Fruit fly (Drosophila melanogaster) whole organism, adult: ENCODE results near the gene CG17202.
"Not testable (repeated sequence)": the region's sequence is repeated elsewhere in the genome, so short reads cannot be mapped to it uniquely, and the experiment has no call there.

Experiments
- CG11617 ChIP-seq: fragments of 200-800 bp; sonication (Bioruptor generic); optimal IDR thresholded peaks from 2 replicates; lab custom pipeline; 2017; ENCODE audit warnings: mild to moderate bottlenecking, missing biosample characterization, missing genetic modification reagents, missing genetic modification characterization
- CG12768 ChIP-seq: fragments of 200-800 bp; sonication (Bioruptor generic); optimal IDR thresholded peaks from 2 replicates; lab custom pipeline; 2017; ENCODE audit warnings: missing biosample characterization, missing genetic modification characterization, mild to moderate bottlenecking, moderate library complexity, missing genetic modification reagents
- CG1620 ChIP-seq: fragments of 200-800 bp; sonication (Bioruptor generic); optimal IDR thresholded peaks from 2 replicates; lab custom pipeline; 2016; ENCODE audit warnings: missing biosample characterization, missing genetic modification characterization
- CG33017 ChIP-seq: fragments of 200-800 bp; sonication (Bioruptor generic); optimal IDR thresholded peaks from 2 replicates; lab custom pipeline; 2018; ENCODE audit warnings: missing biosample characterization, mild to moderate bottlenecking, missing genetic modification characterization, moderate library complexity
- CG5204 ChIP-seq: fragments of 200-800 bp; sonication (Bioruptor generic); optimal IDR thresholded peaks from 2 replicates; lab custom pipeline; 2016; ENCODE audit warnings: missing biosample characterization, missing genetic modification characterization
- CG7101 ChIP-seq: fragments of 200-800 bp; sonication (Bioruptor generic); optimal IDR thresholded peaks from 2 replicates; lab custom pipeline; 2018; ENCODE audit warnings: missing biosample characterization, mild to moderate bottlenecking, missing genetic modification characterization, moderate library complexity
- Mnt ChIP-seq: fragments of 200-800 bp; sonication (Bioruptor generic); optimal IDR thresholded peaks from 2 replicates; lab custom pipeline; 2016; ENCODE audit warnings: missing biosample characterization, mild to moderate bottlenecking, missing genetic modification characterization
- bab1 ChIP-seq: fragments of 200-800 bp; sonication (Bioruptor generic); optimal IDR thresholded peaks from 3 replicates; lab custom pipeline; 2019; ENCODE audit warnings: missing biosample characterization, mild to moderate bottlenecking, missing genetic modification characterization, moderate library complexity
- cic ChIP-seq: fragments of 200-800 bp; sonication (Bioruptor generic); optimal IDR thresholded peaks from 2 replicates; lab custom pipeline; 2017; ENCODE audit warnings: missing biosample characterization, mild to moderate bottlenecking, missing genetic modification characterization, moderate library complexity
- kay ChIP-seq: fragments of 200-800 bp; sonication (Bioruptor generic); peaks from one replicate; lab custom pipeline; 2016; ENCODE audit warnings: missing biosample characterization, missing genetic modification characterization, borderline replicate concordance
- ovo ChIP-seq: fragments of 200-800 bp; sonication (Bioruptor generic); optimal IDR thresholded peaks from 2 replicates; lab custom pipeline; 2016; ENCODE audit warnings: missing biosample characterization, missing genetic modification characterization
- pad ChIP-seq: fragments of 200-800 bp; sonication (Bioruptor generic); optimal IDR thresholded peaks from 3 replicates; lab custom pipeline; 2017; ENCODE audit warnings: missing biosample characterization, missing genetic modification characterization, mild to moderate bottlenecking, moderate library complexity, missing genetic modification reagents
- tj ChIP-seq: fragments of 200-800 bp; sonication (Bioruptor generic); optimal IDR thresholded peaks from 3 replicates; lab custom pipeline; 2017; ENCODE audit warnings: missing biosample characterization, mild to moderate bottlenecking, missing genetic modification characterization, moderate library complexity

The CG17202 gene

DNA sequence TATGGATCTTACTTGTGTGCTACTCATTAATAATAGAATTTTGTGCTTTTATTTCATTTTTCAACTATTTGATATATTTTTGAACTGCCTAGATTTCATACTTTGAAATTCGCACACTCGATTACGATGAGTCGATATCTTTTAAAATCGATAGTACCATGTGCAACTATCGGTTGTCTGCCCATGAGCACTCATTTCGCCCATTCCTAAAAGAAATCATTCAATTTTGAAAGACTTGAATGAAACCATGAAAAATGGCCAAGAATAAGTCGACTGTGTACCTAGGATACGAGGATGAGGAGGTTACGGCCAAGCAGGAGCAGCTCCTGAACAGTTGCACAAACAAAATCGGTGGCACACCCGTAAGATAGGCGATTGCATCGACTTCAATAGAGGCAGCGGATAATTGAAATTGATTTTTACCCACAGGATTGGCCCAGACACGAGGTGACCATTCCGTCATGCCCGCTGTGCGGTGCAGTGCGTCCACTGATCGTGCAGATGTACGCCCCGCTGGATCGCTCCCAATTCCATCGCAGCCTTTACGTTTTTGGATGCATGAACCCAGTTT is 33.9 kb downstream of the CG17202 start, which contains the start of gene trus:
Gene trus, plus strand, starts transcription at position 204 of the 571 bp plus-strand sequence.
- peak; percentile 10 for TF ChIP-seq CG7101 (tag; lab: Kevin White, UChicago)
- TF ChIP-seq ovo: no peak
- TF ChIP-seq CG33017 (tag; lab: Kevin White, UChicago): no peak
- TF ChIP-seq Mnt (GFP tag; lab: Kevin White, UChicago): peak; percentile 84
- peak; percentile 64 for TF ChIP-seq bab1

DNA sequence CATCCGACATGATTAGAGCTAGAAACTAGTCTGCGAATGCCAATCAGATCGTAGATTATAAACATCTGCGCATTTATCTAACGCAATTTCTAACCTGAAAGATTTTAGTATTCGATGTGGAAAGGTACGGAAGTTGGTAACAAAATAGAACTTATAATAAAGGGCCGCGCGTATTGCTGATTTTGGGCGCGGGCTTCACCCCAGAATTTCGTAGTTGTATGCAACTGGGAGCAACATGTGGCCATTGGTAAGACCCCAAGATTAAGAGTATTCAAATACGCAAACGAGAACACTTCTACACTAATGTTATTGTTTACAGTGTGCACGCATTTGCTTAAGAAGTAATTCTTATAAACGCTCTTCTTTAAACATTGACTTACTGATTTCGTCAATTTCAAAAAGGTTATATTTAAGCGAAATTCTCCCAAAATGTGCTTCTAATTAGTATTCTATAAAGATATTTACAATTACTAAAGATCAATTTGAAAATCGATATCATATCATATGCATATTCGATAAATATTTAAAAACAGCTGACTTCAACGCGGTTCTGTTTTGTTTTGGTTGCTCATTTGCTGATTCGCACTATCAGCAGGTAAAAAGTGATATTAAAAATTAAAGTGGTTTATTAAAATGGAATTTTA is 37.4 kb downstream of the CG17202 start, which contains the start of the genes CG5961 and Polr3C:
Gene CG5961, minus strand, starts transcription at position 416 of the 644 bp plus-strand sequence.
Gene Polr3C, plus strand, starts transcription at position 536 of the 644 bp plus-strand sequence.
- TF ChIP-seq tj (GFP tag; lab: Kevin White, UChicago): peak; percentile 85
- TF ChIP-seq CG12768: no peak
- TF ChIP-seq Mnt (GFP tag; lab: Kevin White, UChicago): peak; percentile 82
- TF ChIP-seq CG5204 (GFP tag; lab: Kevin White, UChicago): no peak
- no peak for TF ChIP-seq CG1620
- peak; percentile 16 for TF ChIP-seq CG7101 (tag; lab: Kevin White, UChicago)
- peak; percentile 39 for TF ChIP-seq cic (GFP tag; lab: Kevin White, UChicago)
- no peak for TF ChIP-seq CG11617 (GFP tag; lab: Kevin White, UChicago)
- peak; percentile 49 for TF ChIP-seq bab1
- no peak for TF ChIP-seq pad (GFP tag; lab: Kevin White, UChicago)

DNA sequence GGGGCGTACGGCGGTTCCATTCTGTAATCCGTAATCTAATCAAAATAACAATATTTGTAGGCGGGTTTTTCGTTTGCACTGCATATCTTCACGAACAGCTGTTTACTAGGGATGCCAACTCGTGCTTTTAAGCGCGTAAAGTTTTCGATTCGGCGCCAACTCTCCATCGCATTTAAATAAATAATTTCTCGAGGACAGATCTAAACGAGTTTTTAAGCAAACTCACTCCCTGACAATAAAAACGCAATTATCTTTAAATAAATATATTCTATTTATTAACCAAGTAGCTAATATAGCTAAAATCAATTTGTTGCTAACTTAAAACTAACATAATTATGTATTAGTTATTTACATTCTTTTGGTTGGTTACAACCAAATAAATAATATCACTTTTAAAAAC is 42.6 kb downstream of the CG17202 start, which contains the start of gene CG5608:
Gene CG5608, minus strand, starts transcription at position 101 of the 400 bp plus-strand sequence.
- TF ChIP-seq CG7101 (tag; lab: Kevin White, UChicago); Mnt (GFP tag; lab: Kevin White, UChicago); cic (GFP tag; lab: Kevin White, UChicago): not testable (repeated sequence)

DNA sequence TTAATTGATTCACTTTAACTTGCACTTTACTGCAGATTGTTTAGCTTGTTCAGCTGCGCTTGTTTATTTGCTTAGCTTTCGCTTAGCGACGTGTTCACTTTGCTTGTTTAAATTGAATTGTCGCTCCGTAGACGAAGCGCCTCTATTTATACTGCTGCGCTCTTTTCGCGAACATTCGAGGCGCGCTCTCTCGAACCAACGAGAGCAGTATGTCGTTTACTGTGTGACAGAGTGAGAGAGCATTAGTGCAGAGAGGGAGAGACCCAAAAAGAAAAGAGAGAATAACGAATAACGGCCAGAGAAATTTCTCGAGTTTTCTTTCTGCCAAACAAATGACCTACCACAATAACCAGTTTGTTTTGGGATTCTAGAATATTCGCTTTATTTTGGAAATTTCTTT is 45.1 kb downstream of the CG17202 start, which contains the start of gene Hsp70Ba:
Gene Hsp70Ba, minus strand, starts transcription at position 102 of the 400 bp plus-strand sequence.
- not testable (repeated sequence) for TF ChIP-seq kay (GFP tag; lab: Kevin White, UChicago); ovo; tj (GFP tag; lab: Kevin White, UChicago)
